Fruit fly (Drosophila melanogaster) whole organism, pupa: ENCODE results near the gene CG13727.

Experiments used
- CG13204 ChIP-seq: fragments of 200-800 bp; sonication (Bioruptor generic); optimal IDR thresholded peaks from 2 replicates; lab custom pipeline; 2018; ENCODE audit warnings: missing biosample characterization, mild to moderate bottlenecking, missing genetic modification characterization, moderate library complexity
- CG15710 ChIP-seq: fragments of 200-800 bp; sonication (Bioruptor generic); optimal IDR thresholded peaks from 2 replicates; lab custom pipeline; 2018; ENCODE audit warnings: missing biosample characterization, mild to moderate bottlenecking, missing genetic modification characterization, moderate library complexity
- CG17806 ChIP-seq: fragments of 200-800 bp; sonication (Bioruptor generic); optimal IDR thresholded peaks from 2 replicates; lab custom pipeline; 2018; ENCODE audit warnings: missing biosample characterization, mild to moderate bottlenecking, missing genetic modification characterization, moderate library complexity
- CG32121 ChIP-seq: fragments of 200-800 bp; sonication (Bioruptor generic); IDR thresholded peaks from 2 replicates; pipeline ENCODE4 v1.3.6; 2022; ENCODE audit warnings: missing biosample characterization, missing genetic modification characterization
- CG8159 ChIP-seq: fragments of 200-800 bp; sonication (Bioruptor generic); optimal IDR thresholded peaks from 3 replicates; lab custom pipeline; 2018; ENCODE audit warnings: missing biosample characterization, mild to moderate bottlenecking, missing genetic modification characterization, moderate library complexity
- CG8301 ChIP-seq: fragments of 200-800 bp; sonication (Bioruptor generic); optimal IDR thresholded peaks from 2 replicates; lab custom pipeline; 2018; ENCODE audit warnings: missing biosample characterization, mild to moderate bottlenecking, missing genetic modification characterization
- CG9948 ChIP-seq: fragments of 200-800 bp; sonication (Bioruptor generic); optimal IDR thresholded peaks from 2 replicates; lab custom pipeline; 2018; ENCODE audit warnings: missing biosample characterization, mild to moderate bottlenecking, missing genetic modification characterization, moderate library complexity
- D1 ChIP-seq: fragments of 200-800 bp; sonication (Bioruptor generic); optimal IDR thresholded peaks from 2 replicates; lab custom pipeline; 2018; ENCODE audit warnings: missing biosample characterization, mild to moderate bottlenecking, missing genetic modification characterization, moderate library complexity
- EcR ChIP-seq: fragments of 200-800 bp; sonication (Bioruptor generic); optimal IDR thresholded peaks from 3 replicates; lab custom pipeline; 2019; ENCODE audit warnings: missing biosample characterization, missing genetic modification characterization, mild to moderate bottlenecking, moderate library complexity, missing genetic modification reagents
- Ets98B ChIP-seq: fragments of 200-800 bp; sonication (Bioruptor generic); IDR thresholded peaks from 2 replicates; pipeline ENCODE4 v1.3.6; 2022; ENCODE audit warnings: missing biosample characterization, missing genetic modification characterization
- Pif1A ChIP-seq: fragments of 200-800 bp; sonication (Bioruptor generic); optimal IDR thresholded peaks from 3 replicates; lab custom pipeline; 2016; ENCODE audit warnings: missing biosample characterization, missing genetic modification characterization
- Pif1B ChIP-seq: fragments of 200-800 bp; sonication (Bioruptor generic); optimal IDR thresholded peaks from 3 replicates; lab custom pipeline; 2016; ENCODE audit warnings: missing biosample characterization, missing genetic modification characterization
- fd96Ca ChIP-seq: fragments of 200-800 bp; sonication (Bioruptor generic); IDR thresholded peaks from 3 replicates; pipeline ENCODE4 v1.3.6; 2022; ENCODE audit warnings: missing biosample characterization, missing genetic modification characterization
- rn ChIP-seq: fragments of 200-800 bp; sonication (Bioruptor generic); IDR thresholded peaks from 2 replicates; pipeline ENCODE4 v1.3.6; 2022; ENCODE audit warnings: missing biosample characterization, missing genetic modification characterization

DNA sequence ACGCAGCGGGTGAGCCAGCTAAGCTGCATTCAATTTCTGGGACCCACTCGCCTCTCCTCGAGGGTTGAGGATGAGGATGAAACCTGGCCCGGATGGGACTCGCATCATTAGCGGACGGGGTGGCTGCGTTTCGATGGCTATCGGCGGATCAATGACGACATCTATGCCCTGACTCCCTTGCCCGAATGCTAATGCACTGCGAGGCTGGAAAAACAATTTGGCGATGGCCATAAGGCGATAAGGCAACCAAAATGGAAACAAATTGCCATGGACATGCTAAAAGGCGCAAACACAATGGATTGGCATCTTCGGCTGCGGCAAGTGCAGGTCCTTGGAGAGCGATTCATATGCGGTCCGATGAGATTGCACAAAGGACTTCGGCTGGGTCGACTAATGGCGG lies 21.8 kb upstream of the CG13727 start:
- no peak for TF ChIP-seq CG15710 (tag; lab: Kevin White, UChicago)
- no peak for TF ChIP-seq CG13204
- no peak for TF ChIP-seq Pif1B
- no peak for TF ChIP-seq CG8159
- TF ChIP-seq CG17806 (tag; lab: Kevin White, UChicago), result no peak
- TF ChIP-seq Ets98B (GFP tag; lab: Robert Waterston, UW), result no peak
- no peak for TF ChIP-seq CG32121 (GFP tag; lab: Robert Waterston, UW)
- no peak for TF ChIP-seq rn (GFP tag; lab: Robert Waterston, UW)
- no peak for TF ChIP-seq fd96Ca (GFP tag; lab: Robert Waterston, UW)
- no peak for TF ChIP-seq CG9948
- TF ChIP-seq EcR (GFP tag; lab: Kevin White, UChicago), result no peak
- no peak for TF ChIP-seq CG8301 (tag; lab: Kevin White, UChicago)
- no peak for TF ChIP-seq D1 (tag; lab: Kevin White, UChicago)
- TF ChIP-seq Pif1A (GFP tag; lab: Kevin White, UChicago), result no peak
